Fruit fly (Drosophila melanogaster) whole organism, embryonic: ENCODE data around the gene CG33969.

Experiments
- Aef1 ChIP-seq: fragments of 200-800 bp; sonication (Bioruptor generic); IDR thresholded peaks from 3 replicates; pipeline ENCODE4 v1.3.6; 2022; ENCODE audit warnings: missing biosample characterization, missing genetic modification characterization
- Atf6 ChIP-seq: fragments of 200-800 bp; sonication (Bioruptor generic); IDR thresholded peaks from 2 replicates; pipeline ENCODE4 v1.3.6; 2022; ENCODE audit warnings: missing biosample characterization, missing genetic modification characterization
- CG10654 ChIP-seq: fragments of 200-800 bp; sonication (Bioruptor generic); optimal IDR thresholded peaks from 2 replicates; lab custom pipeline; 2016; ENCODE audit warnings: missing biosample characterization, missing genetic modification characterization
- CG11456 ChIP-seq: fragments of 200-800 bp; sonication (Bioruptor generic); IDR thresholded peaks from 3 replicates; pipeline ENCODE4 v1.3.6; 2022; ENCODE audit warnings: missing biosample characterization, missing genetic modification characterization
- CG11504 ChIP-seq: fragments of 200-800 bp; sonication (Bioruptor generic); optimal IDR thresholded peaks from 3 replicates; lab custom pipeline; 2019; ENCODE audit warnings: missing biosample characterization, mild to moderate bottlenecking, missing genetic modification characterization, moderate library complexity
- CG11560 ChIP-seq: fragments of 200-800 bp; sonication (Bioruptor generic); IDR thresholded peaks from 3 replicates; pipeline ENCODE4 v1.3.6; 2022; ENCODE audit warnings: missing biosample characterization, missing genetic modification characterization
- CG12219 ChIP-seq: fragments of 200-800 bp; sonication (Bioruptor generic); optimal IDR thresholded peaks from 3 replicates; lab custom pipeline; 2018; ENCODE audit warnings: missing biosample characterization, mild to moderate bottlenecking, missing genetic modification characterization
- CG16779 ChIP-seq: fragments of 200-800 bp; sonication (Bioruptor generic); IDR thresholded peaks from 2 replicates; pipeline ENCODE4 v1.3.6; 2022; ENCODE audit warnings: missing biosample characterization, missing genetic modification characterization
- CG16815 ChIP-seq: fragments of 200-800 bp; sonication (Bioruptor generic); optimal IDR thresholded peaks from 3 replicates; lab custom pipeline; 2017; ENCODE audit warnings: missing biosample characterization, mild to moderate bottlenecking, missing genetic modification characterization
- CG17802 ChIP-seq: fragments of 200-800 bp; sonication (Bioruptor generic); optimal IDR thresholded peaks from 2 replicates; lab custom pipeline; 2018; ENCODE audit warnings: missing biosample characterization, mild to moderate bottlenecking, missing genetic modification characterization, moderate library complexity
- CG1792 ChIP-seq: fragments of 200-800 bp; sonication (Bioruptor generic); optimal IDR thresholded peaks from 2 replicates; lab custom pipeline; 2016; ENCODE audit warnings: missing biosample characterization, missing genetic modification characterization
- CG18262 ChIP-seq: fragments of 200-800 bp; optimal IDR thresholded peaks from 3 replicates; lab custom pipeline; 2019; ENCODE audit warnings: missing biosample characterization, mild to moderate bottlenecking, missing genetic modification characterization, moderate library complexity
- CG18599 ChIP-seq: fragments of 200-800 bp; sonication (Bioruptor generic); optimal IDR thresholded peaks from 3 replicates; lab custom pipeline; 2017; ENCODE audit warnings: missing biosample characterization, missing genetic modification characterization, mild to moderate bottlenecking, moderate library complexity, missing genetic modification reagents
- CG2129 ChIP-seq: fragments of 200-800 bp; sonication (Bioruptor generic); IDR thresholded peaks from 2 replicates; pipeline ENCODE4 v1.3.6; 2022; ENCODE audit warnings: missing biosample characterization, missing genetic modification characterization; ENCODE audit not compliant: partially characterized antibody
- CG31224 ChIP-seq: fragments of 200-800 bp; sonication (Bioruptor generic); IDR thresholded peaks from 2 replicates; pipeline ENCODE4 v1.3.6; 2022; ENCODE audit warnings: missing biosample characterization, missing genetic modification characterization
- CG9437 ChIP-seq: fragments of 200-800 bp; sonication (Bioruptor generic); optimal IDR thresholded peaks from 2 replicates; lab custom pipeline; 2018; ENCODE audit warnings: missing biosample characterization, mild to moderate bottlenecking, missing genetic modification characterization
- Dad ChIP-seq: fragments of 200-800 bp; sonication (Bioruptor generic); optimal IDR thresholded peaks from 3 replicates; lab custom pipeline; 2016; ENCODE audit warnings: missing biosample characterization, missing genetic modification characterization
- Dfd ChIP-seq, 2 experiments: fragments of >200 bp; optimal IDR thresholded peaks; 2 replicates each; lab custom pipeline; 2017; ENCODE audit warnings: missing biosample characterization in 2 of 2, missing genetic modification characterization in 2 of 2
- ERR ChIP-seq: fragments of 200-800 bp; sonication (Bioruptor generic); optimal IDR thresholded peaks from 2 replicates; lab custom pipeline; 2016; ENCODE audit warnings: missing biosample characterization, missing genetic modification characterization
- MTF-1 ChIP-seq: fragments of 200-800 bp; sonication (Bioruptor generic); optimal IDR thresholded peaks from 2 replicates; lab custom pipeline; 2018; ENCODE audit warnings: missing biosample characterization, mild to moderate bottlenecking, missing genetic modification characterization, borderline replicate concordance
- Neu2 ChIP-seq: fragments of 200-800 bp; sonication (Bioruptor generic); optimal IDR thresholded peaks from 3 replicates; lab custom pipeline; 2016; ENCODE audit warnings: missing biosample characterization, missing genetic modification characterization, borderline replicate concordance
- Sin3A ChIP-seq: fragments of >200 bp; optimal IDR thresholded peaks from 2 replicates; lab custom pipeline; 2018
- Tbp ChIP-seq: fragments of >200 bp; optimal IDR thresholded peaks from 2 replicates; lab custom pipeline; 2018; ENCODE audit warnings: missing biosample characterization, missing genetic modification characterization
- bsh ChIP-seq, 2 experiments: fragments of 200-800 bp; sonication (Bioruptor generic); optimal IDR thresholded peaks; 2 replicates each; lab custom pipeline; 2017 to 2018; ENCODE audit warnings: mild to moderate bottlenecking in 2 of 2, missing biosample characterization in 2 of 2, missing genetic modification characterization in 2 of 2, moderate library complexity in 1 of 2
- cato ChIP-seq: fragments of 200-800 bp; sonication (Bioruptor generic); optimal IDR thresholded peaks from 2 replicates; lab custom pipeline; 2016; ENCODE audit warnings: missing biosample characterization, missing genetic modification characterization, borderline replicate concordance
- chif ChIP-seq, 2 experiments: fragments of 200-800 bp; sonication (Bioruptor generic); optimal IDR thresholded peaks; 3 replicates each; lab custom pipeline; 2016; ENCODE audit warnings: missing biosample characterization in 2 of 2, missing genetic modification characterization in 2 of 2
- croc ChIP-seq: fragments of 200-800 bp; sonication (Bioruptor generic); conservative IDR thresholded peaks from 3 replicates; pipeline ENCODE4 v1.3.6; 2022; ENCODE audit warnings: missing biosample characterization, missing genetic modification characterization
- dan ChIP-seq: fragments of 200-800 bp; sonication (Bioruptor generic); IDR thresholded peaks from 2 replicates; pipeline ENCODE4 v1.3.6; 2022; ENCODE audit warnings: missing biosample characterization, missing genetic modification characterization
- dpn ChIP-seq, 2 experiments: fragments of 200-800 bp; sonication (Bioruptor generic); optimal IDR thresholded peaks; 3 replicates each; lab custom pipeline; 2016; ENCODE audit warnings: missing biosample characterization in 2 of 2, missing genetic modification characterization in 2 of 2
- ems ChIP-seq: fragments of 200-800 bp; sonication (Bioruptor generic); optimal IDR thresholded peaks from 3 replicates; lab custom pipeline; 2016; ENCODE audit warnings: missing biosample characterization, missing genetic modification characterization
- eve ChIP-seq, 2 experiments: fragments of >200 bp; optimal IDR thresholded peaks; 2 replicates each; lab custom pipeline; 2017; ENCODE audit warnings: missing biosample characterization in 2 of 2, missing genetic modification characterization in 2 of 2
- eyg ChIP-seq: fragments of 200-800 bp; sonication (Bioruptor generic); optimal IDR thresholded peaks from 3 replicates; lab custom pipeline; 2016; ENCODE audit warnings: missing biosample characterization, missing genetic modification characterization
- fd3F ChIP-seq: fragments of 200-800 bp; sonication (Bioruptor generic); optimal IDR thresholded peaks from 2 replicates; lab custom pipeline; 2018; ENCODE audit warnings: missing biosample characterization, mild to moderate bottlenecking, missing genetic modification characterization, moderate library complexity
- gcm ChIP-seq: fragments of 200-800 bp; sonication (Bioruptor generic); optimal IDR thresholded peaks from 2 replicates; lab custom pipeline; 2019; ENCODE audit warnings: missing biosample characterization, mild to moderate bottlenecking, missing genetic modification characterization, moderate library complexity
- gsb-n ChIP-seq: fragments of 200-800 bp; sonication (Bioruptor generic); optimal IDR thresholded peaks from 3 replicates; lab custom pipeline; 2018; ENCODE audit warnings: missing biosample characterization, mild to moderate bottlenecking, missing genetic modification characterization
- jigr1 ChIP-seq: fragments of 200-800 bp; sonication (Bioruptor generic); IDR thresholded peaks from 3 replicates; pipeline ENCODE4 v1.3.6; 2022; ENCODE audit warnings: missing biosample characterization, missing genetic modification characterization
- jing ChIP-seq: fragments of 200-800 bp; sonication (Bioruptor generic); optimal IDR thresholded peaks from 2 replicates; lab custom pipeline; 2018; ENCODE audit warnings: missing biosample characterization, mild to moderate bottlenecking, missing genetic modification characterization
- lbe ChIP-seq: fragments of 200-800 bp; sonication (Bioruptor generic); optimal IDR thresholded peaks from 2 replicates; lab custom pipeline; 2016; ENCODE audit warnings: missing biosample characterization, mild to moderate bottlenecking, missing genetic modification characterization
- nerfin-1 ChIP-seq: fragments of 200-800 bp; sonication (Bioruptor generic); optimal IDR thresholded peaks from 3 replicates; lab custom pipeline; 2019; ENCODE audit warnings: missing biosample characterization, mild to moderate bottlenecking, missing genetic modification characterization, moderate library complexity
- nerfin-2 ChIP-seq: fragments of 200-800 bp; sonication (Bioruptor generic); IDR thresholded peaks from 2 replicates; pipeline ENCODE4 v1.3.6; 2022; ENCODE audit warnings: missing biosample characterization, missing genetic modification characterization; ENCODE audit not compliant: partially characterized antibody
- onecut ChIP-seq: fragments of 200-800 bp; sonication (Bioruptor generic); IDR thresholded peaks from 2 replicates; pipeline ENCODE4 v1.3.6; 2022; ENCODE audit warnings: missing biosample characterization, missing genetic modification characterization
- pnt ChIP-seq: fragments of 200-800 bp; sonication (Bioruptor generic); optimal IDR thresholded peaks from 3 replicates; lab custom pipeline; 2016; ENCODE audit warnings: missing biosample characterization, missing genetic modification characterization
- pros ChIP-seq: fragments of 200-800 bp; sonication (Bioruptor generic); optimal IDR thresholded peaks from 3 replicates; lab custom pipeline; 2019; ENCODE audit warnings: missing biosample characterization, mild to moderate bottlenecking, missing genetic modification characterization, moderate library complexity
- sens-2 ChIP-seq: fragments of 200-800 bp; sonication (Bioruptor generic); IDR thresholded peaks from 2 replicates; pipeline ENCODE4 v1.3.6; 2022; ENCODE audit warnings: missing biosample characterization, missing genetic modification characterization
- sisA ChIP-seq: fragments of 200-800 bp; sonication (Bioruptor generic); IDR thresholded peaks from 2 replicates; pipeline ENCODE4 v1.3.6; 2022; ENCODE audit warnings: missing biosample characterization, missing genetic modification characterization
- so ChIP-seq: fragments of 200-800 bp; sonication (Bioruptor generic); IDR thresholded peaks from 3 replicates; pipeline ENCODE4 v1.3.6; 2022; ENCODE audit warnings: missing biosample characterization, missing genetic modification characterization
- stc ChIP-seq: fragments of 200-800 bp; sonication (Bioruptor generic); IDR thresholded peaks from 2 replicates; pipeline ENCODE4 v1.3.6; 2022; ENCODE audit warnings: missing biosample characterization, missing genetic modification characterization
- trem ChIP-seq: fragments of 200-800 bp; optimal IDR thresholded peaks from 3 replicates; lab custom pipeline; 2019; ENCODE audit warnings: missing biosample characterization, mild to moderate bottlenecking, missing genetic modification characterization, moderate library complexity
- wor ChIP-seq: fragments of 200-800 bp; sonication (Bioruptor generic); IDR thresholded peaks from 2 replicates; pipeline ENCODE4 v1.3.6; 2022; ENCODE audit warnings: missing biosample characterization, missing genetic modification characterization

CG33969 gene

dm6 chr3L:20401026-20401912 is 7.9 kb upstream of the CG33969 start, which contains the start of gene trbl (continued):
- TF ChIP-seq CG31224 (no peak), trem (tag; lab: Kevin White, UChicago) (peak; percentile 59), chif (GFP tag; optimal IDR thresholded peaks at IDR 0.05; lab: Kevin White, UChicago) (peak in 1 of 2 experiments; percentile 35), MTF-1 (GFP tag; lab: Kevin White, UChicago) (peak; percentile 44), Neu2 (GFP tag; lab: Kevin White, UChicago) (no peak), Aef1 (GFP tag; lab: Robert Waterston, UW) (no peak), nerfin-2 (peak; percentile 75; the same call in 1 of the 2 replicates), jing (GFP tag; lab: Kevin White, UChicago) (no peak), eve (GFP tag; optimal IDR thresholded peaks at IDR 0.05; lab: Kevin White, UChicago) (no peak), dpn (GFP tag; optimal IDR thresholded peaks at IDR 0.05; lab: Kevin White, UChicago) (no peak), CG11504 (tag; lab: Kevin White, UChicago) (peak; percentile 12), so (GFP tag; lab: Robert Waterston, UW) (peak; percentile 33; the same call in 1 of the 3 replicates), Sin3A (lab: Kevin White, UChicago) (no peak), cato (GFP tag; lab: Kevin White, UChicago) (no peak), fd3F (GFP tag; lab: Kevin White, UChicago) (no peak), pros (GFP tag; lab: Kevin White, UChicago) (peak; percentile 84), gsb-n (tag; lab: Kevin White, UChicago) (no peak), gcm (GFP tag; lab: Kevin White, UChicago) (peak; percentile 80), CG16815 (GFP tag; lab: Kevin White, UChicago) (no peak), sens-2 (no peak), CG9437 (GFP tag; lab: Kevin White, UChicago) (peak; percentile 47), pnt (GFP tag; lab: Kevin White, UChicago) (no peak), wor (no peak), CG17802 (tag; lab: Kevin White, UChicago) (no peak), lbe (peak; percentile 10), CG10654 (no peak), sisA (GFP tag; lab: Robert Waterston, UW) (no peak; the same call in 1 of the 2 replicates), CG1792 (GFP tag; lab: Kevin White, UChicago) (no peak), ems (GFP tag; lab: Kevin White, UChicago) (no peak), CG18599 (no peak), CG2129 (no peak), nerfin-1 (tag; lab: Kevin White, UChicago) (peak; percentile 100), onecut (GFP tag; lab: Robert Waterston, UW) (peak; percentile 27; the same call in 1 of the 2 replicates), ERR (GFP tag; lab: Kevin White, UChicago) (no peak), CG11456 (GFP tag; lab: Robert Waterston, UW) (no peak), dan (GFP tag; lab: Robert Waterston, UW) (no peak), Atf6 (peak; percentile 51), eyg (no peak), bsh (GFP tag; optimal IDR thresholded peaks at IDR 0.05; lab: Kevin White, UChicago) (no peak), CG12219 (GFP tag; lab: Kevin White, UChicago) (peak; percentile 18), Dad (GFP tag; lab: Kevin White, UChicago) (no peak), CG18262 (no peak), CG16779 (GFP tag; lab: Robert Waterston, UW) (no peak), stc (peak; percentile 37; the same call in 1 of the 2 replicates), croc (GFP tag; lab: Robert Waterston, UW) (no peak), Dfd (GFP tag; optimal IDR thresholded peaks at IDR 0.05; lab: Kevin White, UChicago) (no peak), Tbp (GFP tag; lab: Kevin White, UChicago) (no peak), jigr1 (GFP tag; lab: Robert Waterston, UW) (no peak), CG11560 (tag; lab: Robert Waterston, UW) (no peak)
